Worm (Caenorhabditis elegans): ENCODE results near the gene F35F10.7.

DNA sequence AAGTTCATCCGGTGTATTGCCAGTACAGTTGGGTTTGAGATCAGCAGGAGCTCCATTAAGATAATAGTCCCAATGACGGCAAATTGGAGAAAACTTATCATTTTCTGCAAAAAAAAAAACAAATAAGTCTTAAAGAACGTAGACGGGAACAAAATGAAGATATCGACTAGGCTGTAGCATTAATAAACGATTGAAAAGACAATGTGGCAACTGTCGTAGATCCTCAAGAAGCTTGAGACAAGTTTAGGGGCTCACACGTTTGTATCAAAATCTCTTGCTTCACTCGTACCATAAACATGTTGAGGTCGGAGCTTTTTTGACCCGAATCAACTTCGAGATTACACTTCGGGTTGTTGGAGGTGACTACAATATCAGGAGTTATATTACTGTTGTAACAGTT, 32.8 kb upstream of the F35F10.7 start, which contains the start of gene F35F10.14:
- TF ChIP-seq R02D3.7 (tag; optimal IDR thresholded peaks at IDR 0.05): no peak
- no peak for TF ChIP-seq egl-27 (tag; optimal IDR thresholded peaks at IDR 0.05)
- no peak for TF ChIP-seq jun-1 (tag; optimal IDR thresholded peaks at IDR 0.05)
- TF ChIP-seq ceh-82 (tag; optimal IDR thresholded peaks at IDR 0.05): no peak
- TF ChIP-seq tbx-2 (tag; optimal IDR thresholded peaks at IDR 0.05): no peak
- TF ChIP-seq fkh-10 (GFP tag; optimal IDR thresholded peaks at IDR 0.05): no peak
- TF ChIP-seq nhr-77 (tag; optimal IDR thresholded peaks at IDR 0.05): no peak
- no peak for TF ChIP-seq pqm-1 (tag; optimal IDR thresholded peaks at IDR 0.05)
- TF ChIP-seq lin-39 (tag; optimal IDR thresholded peaks at IDR 0.05): no peak
- TF ChIP-seq ama-1 (optimal IDR thresholded peaks at IDR 0.05): no peak
- no peak for TF ChIP-seq ztf-11 (tag; optimal IDR thresholded peaks at IDR 0.05)
- no peak for TF ChIP-seq nhr-25 (tag; optimal IDR thresholded peaks at IDR 0.05)
- TF ChIP-seq nfya-1 (tag; optimal IDR thresholded peaks at IDR 0.05; ENCODE audit: insufficient read depth): no peak
